Worm (Caenorhabditis elegans) whole organism, young adult: ENCODE measurements around the gene srx-59.

ENCODE experiments used
- B0035.1 ChIP-seq: sonication (generic microtip); optimal IDR thresholded peaks from 2 replicates; lab custom pipeline; 2016; ENCODE audit warnings: missing genetic modification characterization, mild to moderate bottlenecking, missing compliant biosample characterization, missing genotype, missing genetic modification reagents
- B0336.3 ChIP-seq: fragments of 200-800 bp; sonication (Bioruptor generic); IDR thresholded peaks from 2 replicates; pipeline ENCODE4 v1.3.6; 2022; ENCODE audit warnings: missing genetic modification characterization, missing compliant biosample characterization
- D2030.7 ChIP-seq: fragments of 200-800 bp; sonication (Bioruptor generic); IDR thresholded peaks from 2 replicates; pipeline ENCODE4 v1.3.6; 2022; ENCODE audit warnings: missing genetic modification reagents, missing genetic modification characterization, missing compliant biosample characterization
- F33H1.4 ChIP-seq: fragments of 200-800 bp; sonication (Bioruptor generic); IDR thresholded peaks from 2 replicates; pipeline ENCODE4 v1.3.6; 2022; ENCODE audit warnings: missing genetic modification reagents, missing genetic modification characterization, missing compliant biosample characterization
- egl-44 ChIP-seq: fragments of 200-800 bp; sonication (Bioruptor generic); IDR thresholded peaks from 2 replicates; pipeline ENCODE4 v1.3.6; 2022; ENCODE audit warnings: missing genetic modification reagents, missing genetic modification characterization, missing compliant biosample characterization
- ets-4 ChIP-seq: fragments of 200-800 bp; sonication (Bioruptor generic); optimal IDR thresholded peaks from 2 replicates; lab custom pipeline; 2018; ENCODE audit warnings: mild to moderate bottlenecking, missing genetic modification characterization, missing compliant biosample characterization
- hlh-26 ChIP-seq: fragments of 200-800 bp; sonication (Bioruptor generic); conservative IDR thresholded peaks from 2 replicates; pipeline ENCODE4 v1.3.6; 2022; ENCODE audit warnings: missing genetic modification reagents, missing genetic modification characterization, missing compliant biosample characterization
- lsl-1 ChIP-seq: fragments of 200-800 bp; sonication (Bioruptor generic); optimal IDR thresholded peaks from 2 replicates; lab custom pipeline; 2018; ENCODE audit warnings: mild to moderate bottlenecking, missing genetic modification characterization, moderate library complexity, missing compliant biosample characterization
- pha-4 ChIP-seq: fragments of 150-350 bp; sonication (generic microtip); optimal IDR thresholded peaks from 2 replicates; lab custom pipeline; 2014; ENCODE audit warnings: missing biosample characterization, missing genetic modification reagents, missing genetic modification characterization
- tlf-1 ChIP-seq: fragments of 200-800 bp; sonication (Bioruptor generic); optimal IDR thresholded peaks from 2 replicates; lab custom pipeline; 2018; ENCODE audit warnings: mild to moderate bottlenecking, missing genetic modification characterization, missing compliant biosample characterization
- unc-62 ChIP-seq: fragments of 150-350 bp; optimal IDR thresholded peaks from 2 replicates; lab custom pipeline; 2014; ENCODE audit warnings: missing biosample characterization, missing genetic modification reagents, missing genetic modification characterization
- ztf-26 ChIP-seq: sonication (generic microtip); optimal IDR thresholded peaks from 2 replicates; lab custom pipeline; 2017; ENCODE audit warnings: missing genetic modification characterization, missing compliant biosample characterization

DNA sequence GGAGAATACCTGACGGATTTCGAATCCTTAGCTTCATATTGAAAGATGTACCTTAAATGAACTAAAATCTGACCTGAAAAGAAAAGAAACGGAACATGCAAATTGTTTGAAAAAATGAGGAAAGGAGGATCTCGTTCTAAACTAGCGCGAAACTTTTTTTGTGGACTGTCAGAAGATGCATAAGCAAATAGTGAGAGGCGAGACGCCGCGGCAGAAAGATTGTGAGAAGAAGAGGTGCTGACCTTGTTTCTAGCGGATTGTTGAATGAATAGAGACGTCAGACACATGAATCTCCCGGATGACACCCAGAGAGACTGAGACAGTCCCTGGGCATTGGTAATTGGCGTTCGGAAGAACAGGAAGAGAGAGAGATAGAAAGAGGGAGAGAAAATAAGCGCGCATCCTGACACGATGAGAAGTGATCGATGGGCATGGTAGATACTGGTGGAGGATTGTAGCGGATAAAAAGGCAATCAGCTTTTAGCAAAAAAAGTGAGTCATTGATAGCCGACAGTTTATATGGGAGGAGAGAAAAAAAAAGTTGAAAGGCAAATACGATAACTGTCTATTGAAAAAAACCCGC, 1.6 kb upstream of the srx-59 start, which contains the start of gene ptr-15:
- TF ChIP-seq hlh-26 (GFP tag; lab: Robert Waterston, UW) (no peak), B0336.3 (GFP tag; lab: Robert Waterston, UW) (no peak), F33H1.4 (GFP tag; lab: Robert Waterston, UW) (no peak), lsl-1 (GFP tag; lab: Kevin White, UChicago) (no peak), D2030.7 (GFP tag; lab: Robert Waterston, UW) (no peak), ets-4 (no peak), tlf-1 (GFP tag; lab: Kevin White, UChicago) (no peak), unc-62 (GFP tag; lab: Kevin White, UChicago) (no peak), B0035.1 (tag; lab: Kevin White, UChicago) (no peak), ztf-26 (tag; lab: Kevin White, UChicago) (no peak), egl-44 (no peak), pha-4 (tag; lab: Kevin White, UChicago) (no peak)
